Fruit fly (Drosophila melanogaster): Measurements from ENCODE around the gene Ir7e.

Ir7e gene

DNA sequence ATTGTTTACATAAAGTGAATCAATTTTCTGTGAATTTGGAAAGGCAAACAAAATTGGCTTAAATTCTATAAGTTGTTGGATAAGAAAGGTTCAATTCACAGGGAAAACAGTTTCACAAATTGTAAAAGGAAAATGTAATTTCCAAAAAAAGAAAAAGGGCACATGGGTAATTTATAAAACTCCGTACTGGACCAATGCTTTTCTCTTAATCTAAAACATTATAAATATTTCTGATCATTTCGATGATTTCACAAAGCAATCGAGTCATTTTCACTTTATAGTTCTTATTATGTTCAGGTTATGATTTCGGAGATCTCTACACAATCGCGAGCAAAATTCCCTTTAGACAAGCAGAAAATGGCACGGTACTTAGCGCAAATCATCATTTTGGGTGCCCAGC, 23.6 kb downstream of the Ir7e start, which contains the start of gene CG1409:
Gene CG1409 (plus strand): TSS at position 301 of the 400 bp plus-strand sequence.
- TF ChIP-seq Hnf4 (GFP tag; optimal IDR thresholded peaks at IDR 0.05) (no peak), sv (GFP tag; optimal IDR thresholded peaks at IDR 0.05) (no peak), Rel (GFP tag; optimal IDR thresholded peaks at IDR 0.05) (no peak), Rel (tag; optimal IDR thresholded peaks at IDR 0.05) (no peak), HLH106 (tag; optimal IDR thresholded peaks at IDR 0.05) (no peak), psq (GFP tag; optimal IDR thresholded peaks at IDR 0.05) (no peak), jim (GFP tag; optimal IDR thresholded peaks at IDR 0.05) (no peak), CrebA (GFP tag; optimal IDR thresholded peaks at IDR 0.05; ENCODE audit: borderline replicate concordance) (no peak), Hr78 (GFP tag; optimal IDR thresholded peaks at IDR 0.05) (no peak), tai (GFP tag; optimal IDR thresholded peaks at IDR 0.05) (no peak), lola (GFP tag; optimal IDR thresholded peaks at IDR 0.05) (no peak), CG32264 (GFP tag; optimal IDR thresholded peaks at IDR 0.05) (no peak), Abd-B (GFP tag; optimal IDR thresholded peaks at IDR 0.05) (no peak), ey (GFP tag; optimal IDR thresholded peaks at IDR 0.05) (no peak), sage (GFP tag; optimal IDR thresholded peaks at IDR 0.05) (no peak), rgr (GFP tag; optimal IDR thresholded peaks at IDR 0.05) (no peak), GATAd (GFP tag; optimal IDR thresholded peaks at IDR 0.05) (no peak), dsf (GFP tag; optimal IDR thresholded peaks at IDR 0.05; ENCODE audit: borderline replicate concordance) (no peak), woc (GFP tag; optimal IDR thresholded peaks at IDR 0.05) (no peak)

DNA sequence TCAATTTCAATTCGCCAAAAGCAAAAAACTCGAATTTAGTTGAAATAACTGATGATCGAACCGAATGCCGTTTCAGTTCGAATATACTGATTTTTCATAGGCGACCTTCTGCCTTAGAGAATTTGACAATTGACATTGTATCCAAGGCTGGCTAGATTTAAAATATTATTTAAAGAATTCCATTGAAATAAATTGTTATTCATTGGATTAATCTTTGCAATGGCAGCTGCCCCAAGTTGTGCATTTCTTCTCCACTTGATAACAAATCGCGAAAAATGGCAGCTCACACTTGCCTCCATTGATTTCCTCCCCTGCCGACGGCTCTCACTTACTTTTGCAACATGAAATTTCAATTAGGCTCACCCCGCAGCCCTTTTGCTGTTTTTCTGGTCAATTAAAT, 27.3 kb downstream of the Ir7e start, which contains the start of gene CG10920:
Gene CG10920 (minus strand): TSS at position 101 of the 400 bp plus-strand sequence.
- TF ChIP-seq Mio (GFP tag; optimal IDR thresholded peaks at IDR 0.05) (no peak), CG32264 (GFP tag; optimal IDR thresholded peaks at IDR 0.05) (no peak), N (GFP tag; optimal IDR thresholded peaks at IDR 0.05) (no peak), Jra (GFP tag; optimal IDR thresholded peaks at IDR 0.05) (no peak), tai (GFP tag; optimal IDR thresholded peaks at IDR 0.05) (no peak)

Measured in whole organism, wandering third instar larva.